Worm (Caenorhabditis elegans) whole organism, L1 larva: ENCODE results near the gene irk-1.

ENCODE experiments used
- C16A3.4 ChIP-seq: fragments of 150-350 bp; optimal IDR thresholded peaks from 2 replicates; lab custom pipeline; 2014; ENCODE audit warnings: missing biosample characterization, missing genetic modification characterization
- ama-1 ChIP-seq: fragments of 150-350 bp; optimal IDR thresholded peaks from 2 replicates; lab custom pipeline; 2014
- blmp-1 ChIP-seq: fragments of 150-350 bp; optimal IDR thresholded peaks from 2 replicates; lab custom pipeline; 2014; ENCODE audit warnings: missing biosample characterization, missing genetic modification characterization
- ceh-63 ChIP-seq: fragments of 200-800 bp; sonication (Bioruptor generic); optimal IDR thresholded peaks from 2 replicates; lab custom pipeline; 2018; ENCODE audit warnings: mild to moderate bottlenecking, missing genetic modification characterization, missing compliant biosample characterization
- ceh-8 ChIP-seq: fragments of 200-800 bp; sonication (Bioruptor generic); optimal IDR thresholded peaks from 2 replicates; lab custom pipeline; 2018; ENCODE audit warnings: mild to moderate bottlenecking, missing genetic modification characterization, moderate library complexity, missing compliant biosample characterization
- ceh-82 ChIP-seq, 3 experiments: fragments of 150-350 bp in 1 of 3; sonication (generic microtip) in 2 of 3; optimal IDR thresholded peaks; 2 replicates each; lab custom pipeline; 2014 to 2017; ENCODE audit warnings: missing biosample characterization in 3 of 3, missing genetic modification characterization in 3 of 3
- ces-1 ChIP-seq: fragments of 150-350 bp; optimal IDR thresholded peaks from 2 replicates; lab custom pipeline; 2014; ENCODE audit warnings: missing biosample characterization, missing genetic modification reagents, missing genetic modification characterization
- dpl-1 ChIP-seq, 3 experiments: fragments of 150-350 bp in 2 of 3; sonication (generic microtip) in 1 of 3; optimal IDR thresholded peaks; 2 replicates each; lab custom pipeline; 2014 to 2017; ENCODE audit warnings: missing biosample characterization in 3 of 3, missing genetic modification characterization in 3 of 3, missing genetic modification reagents in 3 of 3
- efl-3 ChIP-seq: fragments of 200-800 bp; sonication (Bioruptor generic); optimal IDR thresholded peaks from 2 replicates; lab custom pipeline; 2018; ENCODE audit warnings: mild to moderate bottlenecking, missing genetic modification characterization, missing compliant biosample characterization
- egl-27 ChIP-seq, 2 experiments: fragments of 150-350 bp in 1 of 2; sonication (generic microtip); optimal IDR thresholded peaks; 3 replicates each; lab custom pipeline; 2017 to 2018; ENCODE audit warnings: missing biosample characterization in 2 of 2, missing genetic modification characterization in 2 of 2, missing genetic modification reagents in 2 of 2
- ets-5 ChIP-seq: fragments of 200-800 bp; sonication (Bioruptor generic); IDR thresholded peaks from 2 replicates; pipeline ENCODE4 v1.3.6; 2022; ENCODE audit warnings: missing genetic modification characterization, missing compliant biosample characterization
- fkh-10 ChIP-seq: sonication (generic microtip); optimal IDR thresholded peaks from 2 replicates; lab custom pipeline; 2017; ENCODE audit warnings: missing biosample characterization, missing genetic modification reagents, missing genetic modification characterization
- fkh-4 ChIP-seq: sonication (generic microtip); optimal IDR thresholded peaks from 2 replicates; lab custom pipeline; 2016; ENCODE audit warnings: missing compliant biosample characterization, missing genetic modification characterization, borderline replicate concordance
- fos-1 ChIP-seq: fragments of 150-350 bp; optimal IDR thresholded peaks from 2 replicates; lab custom pipeline; 2014; ENCODE audit warnings: missing biosample characterization, missing genetic modification characterization
- hlh-4 ChIP-seq: sonication (generic microtip); optimal IDR thresholded peaks from 2 replicates; lab custom pipeline; 2016; ENCODE audit warnings: mild to moderate bottlenecking, missing genetic modification characterization, missing compliant biosample characterization
- hpl-2 ChIP-seq: fragments of 150-350 bp; optimal IDR thresholded peaks from 2 replicates; lab custom pipeline; 2014; ENCODE audit warnings: missing biosample characterization, missing genetic modification reagents, missing genetic modification characterization
- irx-1 ChIP-seq: sonication (generic microtip); optimal IDR thresholded peaks from 2 replicates; lab custom pipeline; 2016; ENCODE audit warnings: missing genetic modification characterization, missing compliant biosample characterization
- isw-1 ChIP-seq: fragments of 200-800 bp; sonication (Bioruptor generic); IDR thresholded peaks from 2 replicates; pipeline ENCODE4 v1.3.6; 2022; ENCODE audit warnings: missing genetic modification characterization, missing compliant biosample characterization
- lin-13 ChIP-seq: fragments of 150-350 bp; optimal IDR thresholded peaks from 2 replicates; lab custom pipeline; 2014; ENCODE audit warnings: missing biosample characterization, missing genetic modification reagents, missing genetic modification characterization
- lin-14 ChIP-seq: fragments of 200-800 bp; sonication (Bioruptor generic); optimal IDR thresholded peaks from 2 replicates; lab custom pipeline; 2018; ENCODE audit warnings: mild to moderate bottlenecking, missing genetic modification characterization, moderate library complexity, missing compliant biosample characterization
- lin-35 ChIP-seq, 2 experiments: fragments of 150-350 bp; optimal IDR thresholded peaks; 2 replicates each; lab custom pipeline; 2014; ENCODE audit warnings: missing biosample characterization in 2 of 2, missing genetic modification characterization in 2 of 2, missing genetic modification reagents in 2 of 2
- lin-39 ChIP-seq: fragments of 150-350 bp; optimal IDR thresholded peaks from 2 replicates; lab custom pipeline; 2014; ENCODE audit warnings: missing biosample characterization, missing genetic modification reagents, missing genetic modification characterization
- mef-2 ChIP-seq: fragments of 150-350 bp; optimal IDR thresholded peaks from 2 replicates; lab custom pipeline; 2014; ENCODE audit warnings: missing biosample characterization, missing genetic modification characterization
- mep-1 ChIP-seq: fragments of 150-350 bp; optimal IDR thresholded peaks from 2 replicates; lab custom pipeline; 2014; ENCODE audit warnings: missing biosample characterization, missing genetic modification characterization
- nhr-12 ChIP-seq: sonication (generic microtip); optimal IDR thresholded peaks from 2 replicates; lab custom pipeline; 2017; ENCODE audit warnings: missing biosample characterization, missing genetic modification characterization
- nhr-19 ChIP-seq: fragments of 200-800 bp; sonication (Bioruptor generic); conservative IDR thresholded peaks from 2 replicates; pipeline ENCODE4 v1.3.6; 2022; ENCODE audit warnings: missing genetic modification characterization, missing compliant biosample characterization
- nhr-237 ChIP-seq: fragments of 150-350 bp; optimal IDR thresholded peaks from 2 replicates; lab custom pipeline; 2014; ENCODE audit warnings: missing biosample characterization, missing genetic modification characterization
- nhr-28 ChIP-seq: fragments of 150-350 bp; optimal IDR thresholded peaks from 2 replicates; lab custom pipeline; 2014; ENCODE audit warnings: missing biosample characterization, missing genetic modification characterization
- nhr-47 ChIP-seq: sonication (generic microtip); optimal IDR thresholded peaks from 2 replicates; lab custom pipeline; 2016; ENCODE audit warnings: mild to moderate bottlenecking, missing genetic modification characterization, moderate library complexity, missing compliant biosample characterization
- nhr-76 ChIP-seq: sonication (generic microtip); optimal IDR thresholded peaks from 2 replicates; lab custom pipeline; 2017; ENCODE audit warnings: missing biosample characterization, missing genetic modification characterization
- nhr-77 ChIP-seq: fragments of 150-350 bp; optimal IDR thresholded peaks from 2 replicates; lab custom pipeline; 2014; ENCODE audit warnings: missing biosample characterization, missing genetic modification characterization
- nhr-84 ChIP-seq: sonication (generic microtip); optimal IDR thresholded peaks from 2 replicates; lab custom pipeline; 2017; ENCODE audit warnings: missing biosample characterization, missing genetic modification characterization
- nhr-85 ChIP-seq: sonication (generic microtip); peaks from one replicate; lab custom pipeline; 2016; ENCODE audit warnings: missing genetic modification characterization, inconsistent platforms, missing compliant biosample characterization
- nhr-90 ChIP-seq: sonication (generic microtip); optimal IDR thresholded peaks from 2 replicates; lab custom pipeline; 2016; ENCODE audit warnings: mild to moderate bottlenecking, missing genetic modification characterization, missing compliant biosample characterization; ENCODE audit not compliant: poor library complexity
- pqm-1 ChIP-seq: sonication (generic microtip); optimal IDR thresholded peaks from 3 replicates; lab custom pipeline; 2017; ENCODE audit warnings: missing biosample characterization, missing genetic modification characterization
- rnt-1 ChIP-seq: sonication (generic microtip); optimal IDR thresholded peaks from 2 replicates; lab custom pipeline; 2016; ENCODE audit warnings: mild to moderate bottlenecking, missing genetic modification characterization, moderate library complexity, missing compliant biosample characterization
- skn-1 ChIP-seq: fragments of 150-350 bp; optimal IDR thresholded peaks from 2 replicates; lab custom pipeline; 2014; ENCODE audit warnings: missing biosample characterization, missing genetic modification characterization
- sox-4 ChIP-seq: sonication (generic microtip); optimal IDR thresholded peaks from 2 replicates; lab custom pipeline; 2016; ENCODE audit warnings: missing genetic modification characterization, missing compliant biosample characterization
- sptf-1 ChIP-seq: fragments of 150-350 bp; optimal IDR thresholded peaks from 2 replicates; lab custom pipeline; 2014; ENCODE audit warnings: missing biosample characterization, missing genetic modification characterization
- swsn-7 ChIP-seq: sonication (generic microtip); optimal IDR thresholded peaks from 2 replicates; lab custom pipeline; 2016; ENCODE audit warnings: missing genetic modification characterization, missing compliant biosample characterization
- tbx-2 ChIP-seq: sonication (generic microtip); optimal IDR thresholded peaks from 2 replicates; lab custom pipeline; 2016; ENCODE audit warnings: missing genetic modification characterization, missing compliant biosample characterization
- unc-130 ChIP-seq: fragments of 150-350 bp; optimal IDR thresholded peaks from 2 replicates; lab custom pipeline; 2017; ENCODE audit warnings: missing biosample characterization, missing genetic modification characterization, inconsistent platforms
- vab-15 ChIP-seq: sonication (generic microtip); optimal IDR thresholded peaks from 2 replicates; lab custom pipeline; 2017; ENCODE audit warnings: missing genotype, mild to moderate bottlenecking, missing genetic modification characterization, missing compliant biosample characterization
- ztf-11 ChIP-seq, 2 experiments: sonication (generic microtip); optimal IDR thresholded peaks; 2 replicates each; lab custom pipeline; 2016 to 2017; ENCODE audit warnings: missing genetic modification characterization in 2 of 2, missing biosample characterization in 1 of 2, missing compliant biosample characterization in 1 of 2
- ztf-4 ChIP-seq: fragments of 150-350 bp; optimal IDR thresholded peaks from 2 replicates; lab custom pipeline; 2014; ENCODE audit warnings: missing biosample characterization, missing genetic modification characterization

The irk-1 gene

DNA sequence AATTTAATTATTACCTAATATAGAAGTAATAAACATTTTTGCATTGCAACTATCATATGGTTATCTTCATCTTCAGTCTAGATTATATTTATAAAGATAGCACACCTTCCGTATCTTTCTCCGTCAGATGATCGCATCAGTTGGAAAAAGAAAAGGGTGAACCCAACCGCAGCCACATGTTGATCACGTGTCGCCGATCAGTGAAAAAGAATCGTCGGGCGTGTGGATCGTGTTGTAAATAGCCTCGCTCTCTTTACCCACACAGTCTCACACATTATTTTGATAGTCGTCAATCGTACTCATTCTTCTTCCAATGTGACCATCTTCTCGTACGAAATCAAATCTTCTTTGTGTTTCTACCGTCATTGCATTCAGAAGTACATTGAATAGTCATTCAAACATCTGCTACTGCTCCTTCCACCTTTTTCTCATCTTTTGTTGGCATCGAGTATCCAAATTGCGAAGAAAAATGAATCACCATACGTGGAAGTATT is 34.0 kb downstream of the irk-1 start (continued):
- TF ChIP-seq fkh-4 (no peak), ama-1 (lab: Kevin White, UChicago) (peak; percentile 99), nhr-12 (tag; lab: Kevin White, UChicago) (no peak), pqm-1 (tag; lab: Kevin White, UChicago) (peak; percentile 40), vab-15 (tag; lab: Kevin White, UChicago) (no peak), mef-2 (tag; lab: Kevin White, UChicago) (peak; percentile 9), ets-5 (GFP tag; lab: Robert Waterston, UW) (no peak), nhr-76 (tag; lab: Kevin White, UChicago) (no peak), nhr-19 (peak; percentile 97), lin-39 (tag; lab: Kevin White, UChicago) (peak; percentile 89), blmp-1 (tag; lab: Kevin White, UChicago) (peak; percentile 92), ces-1 (no peak), nhr-77 (tag; lab: Kevin White, UChicago) (peak; percentile 68), sox-4 (tag; lab: Kevin White, UChicago) (peak; percentile 69), nhr-84 (no peak), skn-1 (tag; lab: Kevin White, UChicago) (peak; percentile 44), hpl-2 (GFP tag; lab: Kevin White, UChicago) (peak; percentile 79), tbx-2 (peak; percentile 94), isw-1 (no peak), C16A3.4 (tag; lab: Kevin White, UChicago) (peak; percentile 86), nhr-237 (tag; lab: Kevin White, UChicago) (peak; percentile 43), ceh-63 (GFP tag; lab: Kevin White, UChicago) (no peak), nhr-85 (tag; lab: Kevin White, UChicago) (peak; percentile 100), fkh-10 (GFP tag; lab: Kevin White, UChicago) (no peak), lin-14 (GFP tag; lab: Kevin White, UChicago) (peak; percentile 99), ceh-82 (tag; optimal IDR thresholded peaks at IDR 0.05; lab: Kevin White, UChicago) (peak; percentile 5 to 46 (median 43)), efl-3 (GFP tag; lab: Kevin White, UChicago) (peak; percentile 89), unc-130 (tag; lab: Kevin White, UChicago) (peak; percentile 93), lin-13 (peak; percentile 91), rnt-1 (tag; lab: Kevin White, UChicago) (peak; percentile 97), swsn-7 (tag; lab: Kevin White, UChicago) (peak; percentile 91), ztf-11 (tag; optimal IDR thresholded peaks at IDR 0.05; lab: Kevin White, UChicago) (peak in 1 of 2 experiments; percentile 80), ceh-8 (GFP tag; lab: Kevin White, UChicago) (peak; percentile 11), irx-1 (tag; lab: Kevin White, UChicago) (peak; percentile 91), nhr-90 (tag; lab: Kevin White, UChicago) (peak; percentile 99), hlh-4 (no peak), nhr-47 (tag; lab: Kevin White, UChicago) (peak; percentile 95), nhr-28 (peak; percentile 31), ztf-4 (peak; percentile 99), mep-1 (tag; lab: Kevin White, UChicago) (peak; percentile 91), lin-35 (GFP tag; optimal IDR thresholded peaks at IDR 0.05; lab: Kevin White, UChicago) (peak; percentile 41 to 88), fos-1 (peak; percentile 49), sptf-1 (no peak), egl-27 (tag; optimal IDR thresholded peaks at IDR 0.05; lab: Kevin White, UChicago) (peak; percentile 79 to 80), dpl-1 (GFP tag; optimal IDR thresholded peaks at IDR 0.05; lab: Kevin White, UChicago) (peak; percentile 37 to 61 (median 49))
